Worm (Caenorhabditis elegans) whole organism, young adult: ENCODE results near the gene dod-19.

ENCODE experiments used
- F37B4.10 ChIP-seq: fragments of 200-800 bp; sonication (Bioruptor generic); IDR thresholded peaks from 2 replicates; pipeline ENCODE4 v1.3.6; 2022; ENCODE audit warnings: missing genetic modification characterization, missing compliant biosample characterization
- K12H6.12 ChIP-seq: fragments of 200-800 bp; sonication (Bioruptor generic); optimal IDR thresholded peaks from 2 replicates; lab custom pipeline; 2018; ENCODE audit warnings: mild to moderate bottlenecking, missing genetic modification characterization, missing compliant biosample characterization
- dox-1 ChIP-seq: fragments of 200-800 bp; sonication (Bioruptor generic); IDR thresholded peaks from 2 replicates; pipeline ENCODE4 v1.3.6; 2022; ENCODE audit warnings: missing genetic modification reagents, missing genetic modification characterization, missing compliant biosample characterization
- efl-1 ChIP-seq: fragments of 150-350 bp; optimal IDR thresholded peaks from 2 replicates; lab custom pipeline; 2014; ENCODE audit warnings: missing biosample characterization, missing genetic modification reagents, missing genetic modification characterization
- nhr-80 ChIP-seq: sonication (generic microtip); optimal IDR thresholded peaks from 2 replicates; lab custom pipeline; 2016; ENCODE audit warnings: missing genetic modification characterization, missing compliant biosample characterization
- pha-4 ChIP-seq: fragments of 150-350 bp; sonication (generic microtip); optimal IDR thresholded peaks from 2 replicates; lab custom pipeline; 2014; ENCODE audit warnings: missing biosample characterization, missing genetic modification reagents, missing genetic modification characterization
- snpc-3.4 ChIP-seq: sonication (generic microtip); optimal IDR thresholded peaks from 2 replicates; lab custom pipeline; 2017; ENCODE audit warnings: missing genetic modification characterization, mild to moderate bottlenecking, missing compliant biosample characterization, antibody characterized with exemption, moderate library complexity, missing genotype, missing genetic modification reagents

ce11 chrV:459464-459863, 44.9 kb upstream of the dod-19 start, which contains the start of gene nhr-203:
- TF ChIP-seq F37B4.10 (GFP tag; lab: Robert Waterston, UW) (no peak), pha-4 (tag; lab: Kevin White, UChicago) (no peak), K12H6.12 (no peak), efl-1 (no peak), dox-1 (GFP tag; lab: Robert Waterston, UW) (no peak), snpc-3.4 (tag; lab: Kevin White, UChicago) (no peak), nhr-80 (tag; lab: Kevin White, UChicago) (peak; percentile 67)
